Fruit fly (Drosophila melanogaster) whole organism, embryonic: ENCODE results near the gene CG13137.

Experiments used
- CG16863 ChIP-seq: fragments of 200-800 bp; sonication (Bioruptor generic); optimal IDR thresholded peaks from 3 replicates; lab custom pipeline; 2016; ENCODE audit warnings: missing biosample characterization, missing genetic modification characterization
- D19B ChIP-seq: fragments of 200-800 bp; sonication (Bioruptor generic); optimal IDR thresholded peaks from 2 replicates; lab custom pipeline; 2017; ENCODE audit warnings: missing biosample characterization, mild to moderate bottlenecking, missing genetic modification characterization
- Sox102F ChIP-seq: fragments of 200-800 bp; sonication (Bioruptor generic); optimal IDR thresholded peaks from 2 replicates; lab custom pipeline; 2018; ENCODE audit warnings: missing biosample characterization, mild to moderate bottlenecking, missing genetic modification characterization, moderate library complexity
- Taf1 ChIP-seq: fragments of 200-800 bp; sonication (Bioruptor generic); IDR thresholded peaks from 2 replicates; pipeline ENCODE4 v1.3.6; 2022; ENCODE audit warnings: missing biosample characterization, missing genetic modification characterization
- dimm ChIP-seq: fragments of 200-800 bp; sonication (Bioruptor generic); IDR thresholded peaks from 2 replicates; pipeline ENCODE4 v1.3.6; 2022; ENCODE audit warnings: missing biosample characterization, missing genetic modification characterization
- psq ChIP-seq: fragments of 200-800 bp; sonication (Bioruptor generic); optimal IDR thresholded peaks from 2 replicates; lab custom pipeline; 2017; ENCODE audit warnings: missing biosample characterization, missing genetic modification characterization

dm6 chr2L:10172402-10172801, at the start of gene CG13137:
- no peak for TF ChIP-seq D19B (GFP tag; lab: Kevin White, UChicago)
- no peak for TF ChIP-seq Taf1 (GFP tag; lab: Robert Waterston, UW)
- TF ChIP-seq CG16863, result no peak
- TF ChIP-seq Sox102F (GFP tag; lab: Kevin White, UChicago), result no peak
- TF ChIP-seq psq, result no peak
- no peak for TF ChIP-seq dimm (GFP tag; lab: Robert Waterston, UW)
